Worm (Caenorhabditis elegans): Measurements from ENCODE around the gene M02B1.4.

M02B1.4 gene

DNA sequence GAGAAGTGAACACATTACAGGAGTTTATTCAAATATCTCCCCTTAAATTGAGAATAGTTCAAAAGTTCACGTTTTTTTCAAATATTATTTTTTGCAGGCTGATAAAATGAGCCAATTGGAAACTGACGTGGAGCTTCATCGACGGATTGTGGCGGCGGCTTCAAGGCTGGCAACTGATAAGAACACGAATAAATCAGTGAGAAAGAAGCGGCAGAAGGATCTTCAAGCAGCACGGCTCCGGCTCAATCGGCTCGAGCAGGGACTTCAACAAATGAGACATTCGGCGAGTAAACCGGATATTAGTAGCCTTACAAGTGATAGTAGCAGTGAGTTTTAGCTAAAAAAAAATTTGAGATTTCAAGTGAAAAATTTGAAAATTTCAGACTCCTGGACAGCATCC is at the start of gene M02B1.4:
Gene M02B1.4, minus strand, starts transcription at position 9 of the 400 bp plus-strand sequence.
- no peak for TF ChIP-seq snpc-4 (tag; optimal IDR thresholded peaks at IDR 0.05)
- TF ChIP-seq ceh-82 (tag; optimal IDR thresholded peaks at IDR 0.05), result no peak
- TF ChIP-seq fos-1 (tag; optimal IDR thresholded peaks at IDR 0.05), result no peak
- TF ChIP-seq elt-3 (tag; optimal IDR thresholded peaks at IDR 0.05), result no peak
- TF ChIP-seq lin-15B (tag; optimal IDR thresholded peaks at IDR 0.05), result no peak
- no peak for TF ChIP-seq zag-1 (tag; optimal IDR thresholded peaks at IDR 0.05)

DNA sequence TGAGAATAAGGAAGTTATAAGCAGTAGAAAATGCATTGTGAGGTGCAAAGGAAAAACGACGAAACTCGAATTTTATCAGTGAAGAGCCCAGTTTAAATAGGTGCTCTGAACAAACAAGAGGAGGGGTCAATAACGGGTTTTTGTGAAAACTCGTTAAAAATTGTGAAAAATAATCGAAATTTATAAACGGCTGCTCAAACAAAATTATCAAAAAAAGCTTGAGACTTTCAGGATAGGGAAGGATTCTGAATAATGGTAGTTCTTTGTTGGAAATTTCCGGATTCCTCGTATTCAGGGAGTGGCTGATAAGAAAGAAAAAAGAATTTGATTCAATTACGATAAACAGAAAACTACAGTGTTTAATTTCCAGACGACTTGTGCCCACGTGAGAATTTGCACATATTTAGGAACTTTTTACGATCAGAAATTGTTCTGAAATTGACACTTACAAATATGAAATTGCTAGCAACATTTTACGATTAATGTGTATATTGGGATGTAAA is 46.4 kb upstream of the M02B1.4 start, which contains the start of gene clec-187:
Gene clec-187, minus strand, starts transcription at position 51 of the 503 bp plus-strand sequence.
- TF ChIP-seq pha-4 (tag; optimal IDR thresholded peaks at IDR 0.05), result peak; percentile 3
- TF ChIP-seq elt-2 (tag; optimal IDR thresholded peaks at IDR 0.05), result peak; percentile 56
- no peak for TF ChIP-seq fkh-2 (tag; optimal IDR thresholded peaks at IDR 0.05)

DNA sequence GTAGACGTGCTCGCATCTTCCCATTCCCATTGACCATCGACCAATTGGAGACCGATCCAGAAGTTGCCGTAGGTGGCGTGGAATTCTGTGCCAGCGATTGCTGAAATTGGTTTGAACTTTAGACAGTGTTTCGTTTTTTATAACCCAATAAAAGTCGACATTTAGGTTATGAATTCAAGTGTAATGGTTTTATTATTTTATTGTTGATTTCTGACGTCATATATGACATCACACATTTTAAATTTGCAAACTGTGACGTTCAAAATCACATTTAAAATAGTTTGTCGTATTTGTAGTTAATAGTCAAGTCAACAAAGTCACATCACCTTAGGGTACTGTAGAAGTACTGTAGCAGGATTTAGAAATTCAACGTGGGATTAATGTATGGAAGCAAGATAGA is 45.2 kb upstream of the M02B1.4 start:
- TF ChIP-seq unc-62 (GFP tag; optimal IDR thresholded peaks at IDR 0.05), result no peak
- TF ChIP-seq ztf-4 (tag; optimal IDR thresholded peaks at IDR 0.05), result no peak
- TF ChIP-seq ceh-16 (tag; optimal IDR thresholded peaks at IDR 0.05), result no peak
- TF ChIP-seq daf-12 (tag; optimal IDR thresholded peaks at IDR 0.05), result no peak
- TF ChIP-seq elt-2 (tag; optimal IDR thresholded peaks at IDR 0.05), result peak; percentile 10
- TF ChIP-seq nfya-1 (tag; optimal IDR thresholded peaks at IDR 0.05; ENCODE audit: insufficient read depth), result no peak

DNA sequence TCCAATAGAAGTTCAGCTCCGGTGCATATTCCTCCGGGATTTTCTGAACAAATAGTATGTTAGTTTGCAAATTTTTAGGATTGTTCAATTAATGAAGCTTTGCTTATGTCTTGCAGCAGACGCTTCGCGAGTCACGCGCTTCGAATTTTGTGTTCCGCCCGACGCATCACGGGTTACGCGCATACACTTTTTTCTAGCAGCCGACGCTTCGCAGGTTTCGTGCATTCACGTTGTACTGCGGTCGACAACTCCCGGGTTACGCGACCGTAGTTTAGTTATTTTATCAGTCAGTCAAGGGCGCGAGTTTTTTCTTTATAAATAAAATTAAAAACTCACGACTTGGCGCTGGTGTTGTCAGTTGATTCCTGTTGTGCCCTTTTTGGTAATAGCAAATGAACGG is 44.7 kb upstream of the M02B1.4 start:
- TF ChIP-seq elt-2 (tag; optimal IDR thresholded peaks at IDR 0.05), result peak; percentile 19
- TF ChIP-seq snpc-4 (tag; optimal IDR thresholded peaks at IDR 0.05), result peak; percentile 31
- no peak for TF ChIP-seq nhr-23 (tag; optimal IDR thresholded peaks at IDR 0.05)

DNA sequence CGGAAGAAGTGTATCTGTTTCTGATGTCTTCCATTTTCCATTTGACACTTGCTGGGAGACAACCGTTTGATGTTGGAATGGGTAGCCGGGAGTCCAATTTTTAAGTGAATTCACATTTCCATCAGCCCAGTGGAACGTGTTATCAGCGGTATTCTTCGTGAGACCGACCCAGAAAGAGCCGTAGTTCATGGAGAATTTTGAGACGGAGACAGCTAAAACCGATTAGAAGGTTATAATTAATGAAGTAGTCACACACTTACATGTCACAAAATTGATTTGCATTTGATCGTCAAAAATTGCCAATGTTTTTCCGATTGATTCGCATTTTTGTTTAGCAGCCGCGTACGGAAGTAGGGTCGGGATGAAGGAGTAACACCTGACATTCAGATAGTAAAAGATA is 44.3 kb upstream of the M02B1.4 start:
- TF ChIP-seq elt-2 (tag; optimal IDR thresholded peaks at IDR 0.05) (peak; percentile 71), lsy-12 (tag; optimal IDR thresholded peaks at IDR 0.05) (no peak), pqm-1 (tag; optimal IDR thresholded peaks at IDR 0.05) (peak; percentile 21)

DNA sequence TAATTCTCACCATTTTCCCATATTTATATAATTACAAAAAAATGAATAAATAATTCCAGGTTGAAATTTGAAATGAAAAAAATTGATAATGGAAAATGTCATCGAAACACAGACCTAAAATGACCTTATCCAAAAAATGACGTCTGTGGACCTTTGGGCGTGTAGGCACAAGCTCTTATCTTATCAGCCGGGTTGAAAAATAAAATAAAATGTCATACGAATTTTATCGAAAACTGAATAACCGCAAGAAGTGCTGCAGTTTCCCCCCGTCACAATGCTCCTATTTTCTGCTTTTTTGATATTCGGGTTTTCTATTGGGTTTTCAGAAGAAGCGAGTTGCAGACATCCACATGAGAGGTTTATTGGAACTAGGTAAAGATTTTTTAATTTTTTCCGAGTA is 40.8 kb upstream of the M02B1.4 start, which contains the start of gene clec-186:
Gene clec-186, plus strand, starts transcription at position 226 of the 400 bp plus-strand sequence.
- TF ChIP-seq mdl-1 (tag; optimal IDR thresholded peaks at IDR 0.05) (no peak), elt-2 (tag; optimal IDR thresholded peaks at IDR 0.05) (peak; percentile 96), nhr-76 (tag; optimal IDR thresholded peaks at IDR 0.05) (no peak), pqm-1 (tag; optimal IDR thresholded peaks at IDR 0.05) (peak; percentile 88), fkh-2 (tag; optimal IDR thresholded peaks at IDR 0.05) (no peak), jun-1 (tag; optimal IDR thresholded peaks at IDR 0.05) (peak; percentile 11)

DNA sequence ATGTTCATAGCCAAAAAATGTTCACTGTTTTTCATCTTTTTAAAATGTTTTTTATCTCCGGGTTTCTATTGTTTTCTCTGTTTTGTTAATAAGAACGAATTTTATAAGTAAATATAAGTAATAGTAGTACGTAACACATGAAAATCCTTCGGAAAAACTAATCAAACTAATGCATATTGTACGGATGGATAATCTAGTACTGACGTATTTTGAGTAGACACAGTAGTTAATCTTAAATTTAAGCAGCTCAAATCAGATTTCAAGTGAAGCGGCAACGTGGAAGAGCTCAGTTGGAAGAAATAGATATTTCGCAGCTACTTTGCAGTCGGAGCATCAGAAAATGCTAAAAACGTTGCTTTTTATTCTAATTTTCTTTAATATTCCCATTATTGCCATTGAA is 34.7 kb upstream of the M02B1.4 start, which contains the start of gene gcy-18:
Gene gcy-18, plus strand, starts transcription at position 301 of the 400 bp plus-strand sequence.
- TF ChIP-seq ztf-11 (tag; optimal IDR thresholded peaks at IDR 0.05) (no peak), ztf-4 (tag; optimal IDR thresholded peaks at IDR 0.05) (no peak), jun-1 (tag; optimal IDR thresholded peaks at IDR 0.05) (no peak), unc-39 (tag; optimal IDR thresholded peaks at IDR 0.05) (no peak)

DNA sequence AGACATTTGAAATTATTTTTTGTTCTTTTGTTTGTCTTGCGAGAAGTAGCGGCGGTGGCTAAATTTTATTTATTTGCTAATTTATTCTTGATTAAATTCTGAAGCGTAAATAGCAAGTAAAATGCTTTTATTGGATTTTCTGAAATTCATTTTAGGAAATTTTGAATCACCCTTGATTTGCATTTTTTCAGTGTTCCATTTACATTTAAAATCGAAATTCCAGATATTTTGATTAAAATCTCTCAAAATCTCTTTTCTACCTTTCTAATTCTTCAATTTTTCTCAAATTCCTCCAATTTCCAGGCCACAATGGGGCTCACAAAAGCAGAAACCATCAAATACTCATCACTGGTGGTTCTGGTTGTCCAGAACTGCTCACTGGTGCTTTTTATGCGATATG is 30.1 kb upstream of the M02B1.4 start, which contains the start of gene nstp-5:
Gene nstp-5, plus strand, starts transcription at position 301 of the 400 bp plus-strand sequence.
- TF ChIP-seq elt-2 (tag; optimal IDR thresholded peaks at IDR 0.05) (no peak), hmg-11 (tag; optimal IDR thresholded peaks at IDR 0.05) (no peak), nhr-28 (tag; optimal IDR thresholded peaks at IDR 0.05) (no peak), lsy-12 (tag; optimal IDR thresholded peaks at IDR 0.05) (no peak), ztf-11 (tag; optimal IDR thresholded peaks at IDR 0.05) (no peak), nhr-76 (tag; optimal IDR thresholded peaks at IDR 0.05) (no peak), lin-15B (tag; optimal IDR thresholded peaks at IDR 0.05) (no peak), tbx-2 (tag; optimal IDR thresholded peaks at IDR 0.05) (no peak), ceh-28 (tag; optimal IDR thresholded peaks at IDR 0.05) (no peak), fkh-10 (GFP tag; optimal IDR thresholded peaks at IDR 0.05) (no peak), elt-1 (tag; optimal IDR thresholded peaks at IDR 0.05) (no peak), nfya-1 (tag; optimal IDR thresholded peaks at IDR 0.05; ENCODE audit: insufficient read depth) (no peak), pqm-1 (tag; optimal IDR thresholded peaks at IDR 0.05) (no peak), ceh-82 (tag; optimal IDR thresholded peaks at IDR 0.05) (no peak), elt-3 (tag; optimal IDR thresholded peaks at IDR 0.05) (no peak)
